Fruit fly (Drosophila melanogaster) whole organism: ENCODE data around the gene CG34330.

Experiments
- CG8478 ChIP-seq: fragments of >200 bp; optimal IDR thresholded peaks from 2 replicates; lab custom pipeline; 2018; ENCODE audit warnings: inconsistent platforms
- Dll ChIP-seq: fragments of >200 bp; optimal IDR thresholded peaks from 2 replicates; lab custom pipeline; 2017
- EcR ChIP-seq, 2 experiments: fragments of >200 bp; optimal IDR thresholded peaks; 2 replicates each; lab custom pipeline; 2017; ENCODE audit warnings: missing biosample characterization in 2 of 2, missing genetic modification characterization in 2 of 2, missing genetic modification reagents in 2 of 2
- pan ChIP-seq: fragments of >200 bp; optimal IDR thresholded peaks from 2 replicates; lab custom pipeline; 2017
- psq ChIP-seq: fragments of >200 bp; optimal IDR thresholded peaks from 2 replicates; lab custom pipeline; 2017
- usp ChIP-seq: fragments of >200 bp; optimal IDR thresholded peaks from 2 replicates; lab custom pipeline; 2017; ENCODE audit warnings: missing biosample characterization, missing genetic modification characterization, mixed read lengths

Gene CG34330

DNA sequence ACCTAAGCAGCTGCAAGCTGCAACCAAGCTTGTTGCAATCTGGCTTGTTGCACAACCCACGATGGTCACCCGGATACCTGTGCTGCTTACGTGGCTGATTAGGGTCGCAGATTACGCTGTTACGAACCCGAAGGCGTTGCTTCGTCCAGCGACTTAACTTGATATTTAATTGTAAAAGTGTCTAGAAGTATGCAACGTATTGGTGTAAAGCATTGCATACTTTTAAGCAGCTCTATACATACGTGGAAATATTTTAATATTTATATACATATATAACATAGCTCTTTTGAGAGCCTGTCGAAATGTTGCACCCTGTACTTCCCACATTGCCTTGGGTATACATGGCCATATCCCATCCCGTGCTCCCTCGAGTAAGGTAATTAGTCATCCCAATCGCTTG is 31.6 kb downstream of the CG34330 start:
- no peak for TF ChIP-seq EcR (GFP tag; optimal IDR thresholded peaks at IDR 0.05; lab: Kevin White, UChicago)

DNA sequence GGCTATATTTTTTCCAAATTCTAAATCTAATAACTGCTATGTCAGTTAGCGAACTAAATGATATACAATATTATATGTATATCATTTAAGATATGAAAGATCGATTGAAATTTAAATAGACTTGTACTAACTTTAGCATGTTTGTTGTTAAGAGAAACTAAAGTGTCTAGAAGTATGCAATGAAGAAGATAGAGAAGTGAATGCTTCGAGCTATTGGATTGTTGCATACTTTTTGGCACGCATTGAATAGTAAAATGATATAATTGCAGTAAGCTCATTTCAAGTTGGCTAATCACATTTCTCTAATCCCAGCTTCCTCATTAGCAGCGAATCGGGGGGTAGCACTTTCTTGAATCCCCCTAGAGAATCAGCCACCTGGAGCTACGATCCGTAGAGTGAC is 35.0 kb downstream of the CG34330 start:
- TF ChIP-seq CG8478 (lab: Kevin White, UChicago) (no peak), pan (lab: Kevin White, UChicago) (no peak), Dll (lab: Kevin White, UChicago) (no peak), usp (GFP tag; lab: Kevin White, UChicago) (no peak), psq (no peak), EcR (GFP tag; optimal IDR thresholded peaks at IDR 0.05; lab: Kevin White, UChicago) (no peak)

DNA sequence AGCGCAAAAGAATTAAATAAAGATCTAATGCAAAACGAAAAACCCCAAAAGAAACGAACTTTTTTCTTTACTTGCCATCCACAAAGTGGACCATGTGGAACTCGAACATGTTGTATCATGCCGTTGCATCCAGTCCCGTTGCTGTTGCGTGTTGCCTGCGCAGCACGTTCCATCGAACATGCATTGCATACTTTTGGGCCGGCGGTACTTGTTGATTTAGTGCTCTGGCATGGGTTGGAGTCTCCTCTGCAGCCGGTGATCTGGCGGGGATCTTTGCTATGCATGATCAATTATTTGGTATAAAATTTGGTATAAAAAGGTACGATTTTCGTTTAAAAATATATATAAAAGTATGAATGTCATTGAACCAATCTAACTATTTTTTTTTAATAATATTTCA is 40.2 kb downstream of the CG34330 start:
- TF ChIP-seq usp (GFP tag; lab: Kevin White, UChicago) (no peak), EcR (GFP tag; optimal IDR thresholded peaks at IDR 0.05; lab: Kevin White, UChicago) (no peak), pan (lab: Kevin White, UChicago) (no peak), psq (no peak), CG8478 (lab: Kevin White, UChicago) (no peak), Dll (lab: Kevin White, UChicago) (no peak)

DNA sequence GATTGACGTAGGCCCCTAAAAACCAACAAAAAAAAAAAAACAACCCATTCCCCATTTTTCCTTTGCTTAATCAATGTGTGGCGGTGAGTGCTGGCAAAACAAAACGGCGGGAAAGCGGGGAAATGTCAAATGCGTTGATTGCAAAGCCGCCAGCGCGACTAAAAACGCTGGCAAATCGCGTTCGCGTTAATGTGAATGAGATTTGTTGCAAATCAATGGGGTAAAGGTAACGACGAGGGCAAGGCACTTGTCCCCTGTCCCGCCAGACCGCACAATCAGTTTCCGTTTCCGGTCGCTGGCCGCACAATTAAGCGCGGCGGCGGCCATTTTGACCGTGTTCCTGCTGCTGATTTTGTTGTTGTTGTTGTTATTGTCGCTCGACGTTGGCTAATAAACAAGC is 48.7 kb downstream of the CG34330 start:
- TF ChIP-seq usp (GFP tag; lab: Kevin White, UChicago): no peak
- TF ChIP-seq Dll (lab: Kevin White, UChicago): no peak
- TF ChIP-seq CG8478 (lab: Kevin White, UChicago): no peak
- no peak for TF ChIP-seq pan (lab: Kevin White, UChicago)
- no peak for TF ChIP-seq EcR (GFP tag; optimal IDR thresholded peaks at IDR 0.05; lab: Kevin White, UChicago)
- no peak for TF ChIP-seq psq
